Fruit fly (Drosophila melanogaster) whole organism, embryonic: ENCODE results near the gene CG16756.

Experiments
- Adf1 ChIP-seq: fragments of 200-800 bp; sonication (Bioruptor generic); IDR thresholded peaks from 2 replicates; pipeline ENCODE4 v1.3.6; 2022; ENCODE audit warnings: missing biosample characterization, missing genetic modification characterization
- CG10321 ChIP-seq: fragments of 200-800 bp; sonication (Bioruptor generic); IDR thresholded peaks from 2 replicates; pipeline ENCODE4 v1.3.6; 2022; ENCODE audit warnings: missing biosample characterization, missing genetic modification characterization
- CG10543 ChIP-seq: fragments of 200-800 bp; sonication (Bioruptor generic); optimal IDR thresholded peaks from 3 replicates; lab custom pipeline; 2017; ENCODE audit warnings: missing biosample characterization, mild to moderate bottlenecking, missing genetic modification characterization, moderate library complexity
- CG11247 ChIP-seq: fragments of 200-800 bp; sonication (Bioruptor generic); IDR thresholded peaks from 2 replicates; pipeline ENCODE4 v1.3.6; 2022; ENCODE audit warnings: missing biosample characterization, missing genetic modification characterization
- CG14667 ChIP-seq: fragments of 200-800 bp; sonication (Bioruptor generic); IDR thresholded peaks from 2 replicates; pipeline ENCODE4 v1.3.6; 2022; ENCODE audit warnings: missing biosample characterization, missing genetic modification characterization
- CG15479 ChIP-seq: fragments of 200-800 bp; sonication (Bioruptor generic); optimal IDR thresholded peaks from 3 replicates; lab custom pipeline; 2019; ENCODE audit warnings: missing biosample characterization, mild to moderate bottlenecking, missing genetic modification characterization, moderate library complexity
- CG15696 ChIP-seq: fragments of 200-800 bp; sonication (Bioruptor generic); optimal IDR thresholded peaks from 2 replicates; lab custom pipeline; 2019; ENCODE audit warnings: missing biosample characterization, mild to moderate bottlenecking, missing genetic modification characterization, moderate library complexity
- CG18599 ChIP-seq: fragments of 200-800 bp; sonication (Bioruptor generic); optimal IDR thresholded peaks from 3 replicates; lab custom pipeline; 2017; ENCODE audit warnings: missing biosample characterization, missing genetic modification characterization, mild to moderate bottlenecking, moderate library complexity, missing genetic modification reagents
- CG30403 ChIP-seq: fragments of 200-800 bp; sonication (Bioruptor generic); optimal IDR thresholded peaks from 3 replicates; lab custom pipeline; 2016; ENCODE audit warnings: missing biosample characterization, missing genetic modification characterization
- CG34224 ChIP-seq: fragments of 200-800 bp; sonication (Bioruptor generic); IDR thresholded peaks from 3 replicates; pipeline ENCODE4 v1.3.6; 2022; ENCODE audit warnings: missing biosample characterization, missing genetic modification characterization; ENCODE audit not compliant: partially characterized antibody
- CG34422 ChIP-seq: fragments of 200-800 bp; sonication (Bioruptor generic); IDR thresholded peaks from 3 replicates; pipeline ENCODE4 v1.3.6; 2022; ENCODE audit warnings: missing biosample characterization, missing genetic modification characterization
- CG4404 ChIP-seq: fragments of 200-800 bp; sonication (Bioruptor generic); IDR thresholded peaks from 2 replicates; pipeline ENCODE4 v1.3.6; 2022; ENCODE audit warnings: missing biosample characterization, missing genetic modification characterization
- CG4730 ChIP-seq: fragments of 200-800 bp; sonication (Bioruptor generic); IDR thresholded peaks from 2 replicates; pipeline ENCODE4 v1.3.6; 2022; ENCODE audit warnings: missing biosample characterization, missing genetic modification characterization
- CG6272 ChIP-seq: fragments of 200-800 bp; sonication (Bioruptor generic); IDR thresholded peaks from 2 replicates; pipeline ENCODE4 v1.3.6; 2022; ENCODE audit warnings: missing biosample characterization, missing genetic modification characterization
- CG7963 ChIP-seq: fragments of 200-800 bp; sonication (Bioruptor generic); IDR thresholded peaks from 3 replicates; pipeline ENCODE4 v1.3.6; 2022; ENCODE audit warnings: missing biosample characterization, missing genetic modification characterization; ENCODE audit not compliant: partially characterized antibody
- CG9876 ChIP-seq: fragments of 200-800 bp; sonication (Bioruptor generic); optimal IDR thresholded peaks from 2 replicates; lab custom pipeline; 2016; ENCODE audit warnings: missing biosample characterization, missing genetic modification characterization
- CoRest ChIP-seq: fragments of 200-800 bp; sonication (Bioruptor generic); optimal IDR thresholded peaks from 3 replicates; lab custom pipeline; 2018; ENCODE audit warnings: missing biosample characterization, mild to moderate bottlenecking, missing genetic modification characterization, moderate library complexity
- Hey ChIP-seq: fragments of 200-800 bp; sonication (Bioruptor generic); optimal IDR thresholded peaks from 3 replicates; lab custom pipeline; 2018; ENCODE audit warnings: missing biosample characterization, mild to moderate bottlenecking, missing genetic modification characterization
- Hmx ChIP-seq: fragments of 200-800 bp; sonication (Bioruptor generic); optimal IDR thresholded peaks from 2 replicates; lab custom pipeline; 2016; ENCODE audit warnings: missing biosample characterization, missing genetic modification characterization
- Hr78 ChIP-seq, 2 experiments: fragments of 200-800 bp in 1 of 2; fragments of >200 bp in 1 of 2; sonication (Bioruptor generic) in 1 of 2; optimal IDR thresholded peaks; 2 replicates each; lab custom pipeline; 2017 to 2019; ENCODE audit warnings: missing biosample characterization in 2 of 2, missing genetic modification characterization in 2 of 2, mild to moderate bottlenecking in 1 of 2, moderate library complexity in 1 of 2
- Lpt ChIP-seq: fragments of >200 bp; optimal IDR thresholded peaks from 2 replicates; lab custom pipeline; 2018; ENCODE audit warnings: missing biosample characterization, missing genetic modification characterization
- NFAT ChIP-seq: fragments of 200-800 bp; sonication (Bioruptor generic); IDR thresholded peaks from 2 replicates; pipeline ENCODE4 v1.3.6; 2022; ENCODE audit warnings: missing biosample characterization, missing genetic modification characterization
- NK7.1 ChIP-seq: fragments of 200-800 bp; sonication (Bioruptor generic); optimal IDR thresholded peaks from 3 replicates; lab custom pipeline; 2016; ENCODE audit warnings: missing biosample characterization, missing genetic modification characterization
- Opbp ChIP-seq: fragments of 200-800 bp; sonication (Bioruptor generic); IDR thresholded peaks from 3 replicates; pipeline ENCODE4 v1.3.6; 2022; ENCODE audit warnings: missing biosample characterization, missing genetic modification characterization; ENCODE audit not compliant: partially characterized antibody
- Ssrp ChIP-seq: fragments of 200-800 bp; sonication (Bioruptor generic); optimal IDR thresholded peaks from 2 replicates; lab custom pipeline; 2018; ENCODE audit warnings: missing biosample characterization, mild to moderate bottlenecking, missing genetic modification characterization, moderate library complexity
- Stat92E ChIP-seq, 3 experiments: fragments of >200 bp in 2 of 3; fragments of 200-800 bp in 1 of 3; sonication (Bioruptor generic) in 1 of 3; optimal IDR thresholded peaks; 2 replicates each; lab custom pipeline; 2017 to 2019; ENCODE audit warnings: missing biosample characterization in 3 of 3, missing genetic modification characterization in 3 of 3, mild to moderate bottlenecking in 1 of 3, moderate library complexity in 1 of 3
- amos ChIP-seq: fragments of 200-800 bp; sonication (Bioruptor generic); IDR thresholded peaks from 2 replicates; pipeline ENCODE4 v1.3.6; 2022; ENCODE audit warnings: missing biosample characterization, missing genetic modification characterization; ENCODE audit not compliant: partially characterized antibody
- cad ChIP-seq: fragments of >200 bp; optimal IDR thresholded peaks from 2 replicates; lab custom pipeline; 2017; ENCODE audit warnings: missing biosample characterization, missing genetic modification characterization
- cg ChIP-seq: fragments of 200-800 bp; sonication (Bioruptor generic); optimal IDR thresholded peaks from 3 replicates; lab custom pipeline; 2019; ENCODE audit warnings: missing biosample characterization, mild to moderate bottlenecking, missing genetic modification characterization, moderate library complexity
- chif ChIP-seq, 2 experiments: fragments of 200-800 bp; sonication (Bioruptor generic); optimal IDR thresholded peaks; 3 replicates each; lab custom pipeline; 2016; ENCODE audit warnings: missing biosample characterization in 2 of 2, missing genetic modification characterization in 2 of 2
- corto ChIP-seq: fragments of 200-800 bp; sonication (Bioruptor generic); optimal IDR thresholded peaks from 2 replicates; lab custom pipeline; 2016; ENCODE audit warnings: missing biosample characterization, mild to moderate bottlenecking, missing genetic modification characterization, moderate library complexity
- da ChIP-seq: fragments of 200-800 bp; sonication (Bioruptor generic); optimal IDR thresholded peaks from 2 replicates; lab custom pipeline; 2016; ENCODE audit warnings: missing biosample characterization, missing genetic modification characterization
- eve ChIP-seq, 2 experiments: fragments of >200 bp; optimal IDR thresholded peaks; 2 replicates each; lab custom pipeline; 2017; ENCODE audit warnings: missing biosample characterization in 2 of 2, missing genetic modification characterization in 2 of 2
- gfzf ChIP-seq: fragments of 200-800 bp; sonication (Bioruptor generic); optimal IDR thresholded peaks from 2 replicates; lab custom pipeline; 2016; ENCODE audit warnings: missing biosample characterization, mild to moderate bottlenecking, missing genetic modification characterization, moderate library complexity
- ham ChIP-seq: fragments of 200-800 bp; sonication (Bioruptor generic); IDR thresholded peaks from 2 replicates; pipeline ENCODE4 v1.3.6; 2022; ENCODE audit warnings: missing biosample characterization, missing genetic modification characterization
- hb ChIP-seq: fragments of 200-800 bp; sonication (Bioruptor generic); IDR thresholded peaks from 3 replicates; pipeline ENCODE4 v1.3.6; 2022; ENCODE audit warnings: missing biosample characterization, missing genetic modification characterization; ENCODE audit not compliant: partially characterized antibody
- her ChIP-seq: fragments of 200-800 bp; sonication (Bioruptor generic); optimal IDR thresholded peaks from 2 replicates; lab custom pipeline; 2016; ENCODE audit warnings: missing biosample characterization, missing genetic modification characterization
- hth ChIP-seq: fragments of >200 bp; optimal IDR thresholded peaks from 2 replicates; lab custom pipeline; 2017; ENCODE audit warnings: inconsistent platforms
- nom ChIP-seq: fragments of 200-800 bp; sonication (Bioruptor generic); optimal IDR thresholded peaks from 2 replicates; lab custom pipeline; 2017; ENCODE audit warnings: missing biosample characterization, missing genetic modification characterization, mild to moderate bottlenecking, moderate library complexity, missing genetic modification reagents
- pzg ChIP-seq: fragments of 200-800 bp; sonication (Bioruptor generic); optimal IDR thresholded peaks from 3 replicates; lab custom pipeline; 2018; ENCODE audit warnings: missing biosample characterization, mild to moderate bottlenecking, missing genetic modification characterization, moderate library complexity
- sd ChIP-seq: fragments of 200-800 bp; sonication (Bioruptor generic); optimal IDR thresholded peaks from 3 replicates; lab custom pipeline; 2018; ENCODE audit warnings: missing biosample characterization, mild to moderate bottlenecking, missing genetic modification characterization, moderate library complexity
- sob ChIP-seq: fragments of 200-800 bp; sonication (Bioruptor generic); IDR thresholded peaks from 2 replicates; pipeline ENCODE4 v1.3.6; 2022; ENCODE audit warnings: missing biosample characterization, missing genetic modification characterization
- stwl ChIP-seq: fragments of 200-800 bp; sonication (Bioruptor generic); optimal IDR thresholded peaks from 3 replicates; lab custom pipeline; 2018; ENCODE audit warnings: missing biosample characterization, mild to moderate bottlenecking, missing genetic modification characterization, moderate library complexity
- tap ChIP-seq: fragments of 200-800 bp; optimal IDR thresholded peaks from 3 replicates; lab custom pipeline; 2019; ENCODE audit warnings: missing biosample characterization, mild to moderate bottlenecking, missing genetic modification characterization, moderate library complexity
- tio ChIP-seq: fragments of 200-800 bp; sonication (Bioruptor generic); optimal IDR thresholded peaks from 2 replicates; lab custom pipeline; 2017; ENCODE audit warnings: missing biosample characterization, missing genetic modification characterization, inconsistent platforms
- twi ChIP-seq: fragments of 200-800 bp; optimal IDR thresholded peaks from 2 replicates; lab custom pipeline; 2019; ENCODE audit warnings: missing biosample characterization, mild to moderate bottlenecking, missing genetic modification characterization, moderate library complexity
- usp ChIP-seq: fragments of >200 bp; optimal IDR thresholded peaks from 2 replicates; lab custom pipeline; 2017; ENCODE audit warnings: missing biosample characterization, missing genetic modification characterization
- vnd ChIP-seq: fragments of 200-800 bp; sonication (Bioruptor generic); IDR thresholded peaks from 3 replicates; pipeline ENCODE4 v1.3.6; 2022; ENCODE audit warnings: missing biosample characterization, missing genetic modification characterization; ENCODE audit not compliant: partially characterized antibody
- wdn ChIP-seq: fragments of 200-800 bp; sonication (Bioruptor generic); IDR thresholded peaks from 2 replicates; pipeline ENCODE4 v1.3.6; 2022; ENCODE audit warnings: missing biosample characterization, missing genetic modification characterization
- zfh1 ChIP-seq: fragments of 200-800 bp; sonication (Bioruptor generic); IDR thresholded peaks from 3 replicates; pipeline ENCODE4 v1.3.6; 2022; ENCODE audit warnings: missing biosample characterization, missing genetic modification characterization

CG16756 gene

dm6 chrX:5420568-5421019 lies 6.7 kb upstream of the CG16756 start, which contains the start of gene spoon (continued):
- TF ChIP-seq CG18599 (GFP tag; lab: Kevin White, UChicago) (no peak), twi (tag; lab: Kevin White, UChicago) (no peak), hth (lab: Kevin White, UChicago) (no peak), Ssrp (tag; lab: Kevin White, UChicago) (no peak), CG6272 (peak; percentile 57; the same call in 1 of the 2 replicates), CG14667 (GFP tag; lab: Robert Waterston, UW) (0 out of 2 replicates have a peak, but pooled peaks have one; percentile 15), vnd (peak; percentile 91), zfh1 (GFP tag; lab: Robert Waterston, UW) (peak; percentile 34; the same call in 1 of the 3 replicates), sob (peak; percentile 53), ham (GFP tag; lab: Robert Waterston, UW) (no peak), usp (GFP tag; lab: Kevin White, UChicago) (no peak), CG4404 (GFP tag; lab: Robert Waterston, UW) (peak; percentile 40; the same call in 1 of the 2 replicates), Adf1 (peak; percentile 22; the same call in 1 of the 2 replicates), CG34422 (no peak), CG10321 (no peak), tap (tag; lab: Kevin White, UChicago) (no peak), hb (peak; percentile 93), wdn (GFP tag; lab: Robert Waterston, UW) (no peak), CG7963 (peak; percentile 77), CoRest (tag; lab: Kevin White, UChicago) (no peak), CG30403 (no peak), NFAT (peak; percentile 76), CG4730 (GFP tag; lab: Robert Waterston, UW) (no peak), cad (GFP tag; lab: Kevin White, UChicago) (no peak), Lpt (GFP tag; lab: Kevin White, UChicago) (no peak), her (GFP tag; lab: Kevin White, UChicago) (peak; percentile 30), nom (GFP tag; lab: Kevin White, UChicago) (no peak), stwl (tag; lab: Kevin White, UChicago) (peak; percentile 46), tio (GFP tag; lab: Kevin White, UChicago) (no peak), Stat92E (GFP tag; optimal IDR thresholded peaks at IDR 0.05; lab: Kevin White, UChicago) (no peak), Opbp (peak; percentile 94), chif (GFP tag; optimal IDR thresholded peaks at IDR 0.05; lab: Kevin White, UChicago) (no peak), Hmx (no peak), Hey (tag; lab: Kevin White, UChicago) (peak; percentile 38), eve (GFP tag; optimal IDR thresholded peaks at IDR 0.05; lab: Kevin White, UChicago) (no peak), amos (peak; percentile 98), pzg (peak; percentile 86), CG34224 (peak; percentile 88), da (no peak), CG15479 (GFP tag; lab: Kevin White, UChicago) (peak; percentile 61), corto (no peak), sd (peak; percentile 11), NK7.1 (GFP tag; lab: Kevin White, UChicago) (no peak), CG11247 (GFP tag; lab: Robert Waterston, UW) (peak; percentile 55), CG10543 (GFP tag; lab: Kevin White, UChicago) (peak; percentile 31), Hr78 (GFP tag; optimal IDR thresholded peaks at IDR 0.05; lab: Kevin White, UChicago) (no peak), cg (no peak), gfzf (GFP tag; lab: Kevin White, UChicago) (peak; percentile 48), CG15696 (tag; lab: Kevin White, UChicago) (no peak), CG9876 (GFP tag; lab: Kevin White, UChicago) (peak; percentile 37)
